Worm (Caenorhabditis elegans): ENCODE results near the gene dpf-6.

Gene dpf-6

ce11 chrIII:8027942-8028341 is 10.1 kb upstream of the dpf-6 start, which contains the start of gene mdt-30 (continued):
- TF ChIP-seq cebp-2 (GFP tag; IDR thresholded peaks at IDR 0.05): no peak

ce11 chrIII:8029487-8029886 is 8.6 kb upstream of the dpf-6 start, which contains the start of gene F44B9.8:
TSS of gene F44B9.8 (minus strand) at chrIII:8029649.
- peak; percentile 32 for TF ChIP-seq dpl-1 (GFP tag; optimal IDR thresholded peaks at IDR 0.05)
- TF ChIP-seq F33H1.4 (GFP tag; IDR thresholded peaks at IDR 0.05): peak; percentile 80
- peak; percentile 9 for TF ChIP-seq lsl-1 (GFP tag; optimal IDR thresholded peaks at IDR 0.05)
- no peak for TF ChIP-seq lir-1 (GFP tag; conservative IDR thresholded peaks at IDR 0.05)
- TF ChIP-seq F39B2.1 (GFP tag; IDR thresholded peaks at IDR 0.05): no peak
- TF ChIP-seq efl-1 (GFP tag; optimal IDR thresholded peaks at IDR 0.05): peak; percentile 42
- TF ChIP-seq madf-6 (GFP tag; IDR thresholded peaks at IDR 0.05): peak; percentile 62; the same call in 1 of the 2 replicates
- peak; percentile 9 for TF ChIP-seq pha-4 (tag; optimal IDR thresholded peaks at IDR 0.05)
- no peak for TF ChIP-seq attf-3 (GFP tag; conservative IDR thresholded peaks at IDR 0.05)

- TF ChIP-seq Y67H2A.10 (GFP tag; conservative IDR thresholded peaks at IDR 0.05): no peak
- TF ChIP-seq F52B5.7 (tag; optimal IDR thresholded peaks at IDR 0.05): no peak
- no peak for TF ChIP-seq nfya-2 (GFP tag; IDR thresholded peaks at IDR 0.05)
Measured at ce11 chrIII:8030963-8031362, 7.1 kb upstream of the dpf-6 start, which contains the start of gene F44B9.9. TSS of gene F44B9.9 (minus strand) at chrIII:8031063.

- TF ChIP-seq K12H6.12 (tag; optimal IDR thresholded peaks at IDR 0.05) (no peak), F57C9.4 (tag; optimal IDR thresholded peaks at IDR 0.05) (no peak), mcd-1 (GFP tag; IDR thresholded peaks at IDR 0.05) (no peak), B0019.2 (GFP tag; conservative IDR thresholded peaks at IDR 0.05) (no peak), dpl-1 (GFP tag; optimal IDR thresholded peaks at IDR 0.05) (no peak), gei-17 (GFP tag; optimal IDR thresholded peaks at IDR 0.05) (no peak), snpc-3.4 (tag; optimal IDR thresholded peaks at IDR 0.05) (no peak), hmg-20 (GFP tag; IDR thresholded peaks at IDR 0.05) (no peak), hlh-26 (GFP tag; conservative IDR thresholded peaks at IDR 0.05) (no peak)
Measured at ce11 chrIII:8033534-8033933, 4.5 kb upstream of the dpf-6 start, which contains the start of gene F44B9.10. TSS of gene F44B9.10 (minus strand) at chrIII:8033634.

- TF ChIP-seq Y79H2A.3 (GFP tag; conservative IDR thresholded peaks at IDR 0.05) (no peak), Y53F4B.3 (GFP tag; IDR thresholded peaks at IDR 0.05) (no peak), C06A6.2 (GFP tag; conservative IDR thresholded peaks at IDR 0.05) (no peak), unc-130 (GFP tag; optimal IDR thresholded peaks at IDR 0.05) (no peak), Y53G8AR.9 (GFP tag; conservative IDR thresholded peaks at IDR 0.05) (no peak), F57C9.4 (tag; optimal IDR thresholded peaks at IDR 0.05) (no peak), ets-4 (GFP tag; optimal IDR thresholded peaks at IDR 0.05) (no peak), efl-1 (GFP tag; optimal IDR thresholded peaks at IDR 0.05) (no peak), ztf-26 (tag; optimal IDR thresholded peaks at IDR 0.05) (no peak)
Measured at ce11 chrIII:8036050-8036449, 2.0 kb upstream of the dpf-6 start.

ce11 chrIII:8036497-8036896 is 1.5 kb upstream of the dpf-6 start:
- no peak for TF ChIP-seq rpc-1 (optimal IDR thresholded peaks at IDR 0.05)
- no peak for TF ChIP-seq rpc-1 (tag; optimal IDR thresholded peaks at IDR 0.05)
- no peak for TF ChIP-seq mcd-1 (GFP tag; IDR thresholded peaks at IDR 0.05)
- no peak for TF ChIP-seq nfyb-1 (GFP tag; IDR thresholded peaks at IDR 0.05)
- no peak for TF ChIP-seq tlf-1 (GFP tag; optimal IDR thresholded peaks at IDR 0.05)
- no peak for TF ChIP-seq F55B11.4 (tag; optimal IDR thresholded peaks at IDR 0.05; ENCODE audit: borderline replicate concordance, insufficient read depth)
- no peak for TF ChIP-seq attf-3 (GFP tag; conservative IDR thresholded peaks at IDR 0.05)
- no peak for TF ChIP-seq nhr-90 (tag; optimal IDR thresholded peaks at IDR 0.05)
- no peak for TF ChIP-seq hmg-20 (GFP tag; IDR thresholded peaks at IDR 0.05)
- TF ChIP-seq F49E8.2 (tag; optimal IDR thresholded peaks at IDR 0.05; ENCODE audit: insufficient read depth): no peak
- no peak for TF ChIP-seq zfh-2 (GFP tag; conservative IDR thresholded peaks at IDR 0.05)
- no peak for TF ChIP-seq repo-1 (tag; optimal IDR thresholded peaks at IDR 0.05)
- TF ChIP-seq ztf-28 (GFP tag; IDR thresholded peaks at IDR 0.05): no peak
- TF ChIP-seq B0336.3 (GFP tag; IDR thresholded peaks at IDR 0.05): no peak
- no peak for TF ChIP-seq fkh-3 (tag; optimal IDR thresholded peaks at IDR 0.05)
